Worm (Caenorhabditis elegans) whole organism, young adult: ENCODE measurements around the gene F35F10.13.

Source experiments
- B0019.2 ChIP-seq: fragments of 200-800 bp; sonication (Bioruptor generic); conservative IDR thresholded peaks from 2 replicates; pipeline ENCODE4 v1.3.6; 2022; ENCODE audit warnings: missing genetic modification reagents, missing genetic modification characterization, missing compliant biosample characterization
- F33H1.4 ChIP-seq: fragments of 200-800 bp; sonication (Bioruptor generic); IDR thresholded peaks from 2 replicates; pipeline ENCODE4 v1.3.6; 2022; ENCODE audit warnings: missing genetic modification reagents, missing genetic modification characterization, missing compliant biosample characterization
- F55B11.4 ChIP-seq: sonication (generic microtip); optimal IDR thresholded peaks from 2 replicates; lab custom pipeline; 2016; ENCODE audit warnings: missing compliant biosample characterization, missing genetic modification characterization, borderline replicate concordance; ENCODE audit not compliant: insufficient read depth
- K11D2.4 ChIP-seq: fragments of 200-800 bp; sonication (Bioruptor generic); IDR thresholded peaks from 2 replicates; pipeline ENCODE4 v1.3.6; 2022; ENCODE audit warnings: missing genetic modification reagents, missing genetic modification characterization, missing compliant biosample characterization
- Y53G8AR.9 ChIP-seq: fragments of 200-800 bp; sonication (Bioruptor generic); conservative IDR thresholded peaks from 2 replicates; pipeline ENCODE4 v1.3.6; 2022; ENCODE audit warnings: missing genetic modification reagents, missing genetic modification characterization, missing compliant biosample characterization
- atf-7 ChIP-seq: sonication (generic microtip); optimal IDR thresholded peaks from 2 replicates; lab custom pipeline; 2017; ENCODE audit warnings: mild to moderate bottlenecking, missing genetic modification characterization, missing compliant biosample characterization
- egrh-3 ChIP-seq: fragments of 200-800 bp; sonication (Bioruptor generic); IDR thresholded peaks from 2 replicates; pipeline ENCODE4 v1.3.6; 2022; ENCODE audit warnings: missing genetic modification reagents, missing genetic modification characterization, missing compliant biosample characterization
- nfya-1 ChIP-seq: sonication (generic microtip); optimal IDR thresholded peaks from 2 replicates; lab custom pipeline; 2017; ENCODE audit warnings: antibody characterized with exemption, missing compliant biosample characterization, missing genetic modification characterization, borderline replicate concordance; ENCODE audit not compliant: insufficient read depth
- pha-4 ChIP-seq: fragments of 150-350 bp; sonication (generic microtip); optimal IDR thresholded peaks from 2 replicates; lab custom pipeline; 2014; ENCODE audit warnings: missing biosample characterization, missing genetic modification reagents, missing genetic modification characterization
- rpc-1 ChIP-seq, 2 experiments: fragments of 150-350 bp in 1 of 2; sonication (generic microtip) in 1 of 2; optimal IDR thresholded peaks; 2 replicates each; lab custom pipeline; 2014 to 2018; ENCODE audit warnings: missing biosample characterization in 1 of 2, missing genetic modification characterization in 1 of 2, missing genetic modification reagents in 1 of 2, missing genotype in 1 of 2
- sdz-38 ChIP-seq: sonication (generic microtip); optimal IDR thresholded peaks from 2 replicates; lab custom pipeline; 2016; ENCODE audit warnings: missing genotype, missing genetic modification characterization, missing compliant biosample characterization
- snpc-4 ChIP-seq, 5 experiments: fragments of 150-350 bp in 1 of 5; sonication (generic microtip) in 4 of 5; optimal IDR thresholded peaks; 2 replicates each; lab custom pipeline; 2014 to 2018; ENCODE audit warnings: missing genetic modification characterization in 5 of 5, missing biosample characterization in 3 of 5, antibody characterized with exemption in 2 of 5, mild to moderate bottlenecking in 2 of 5, missing compliant biosample characterization in 2 of 5, missing genotype in 2 of 5, moderate library complexity in 2 of 5, missing genetic modification reagents in 1 of 5

DNA sequence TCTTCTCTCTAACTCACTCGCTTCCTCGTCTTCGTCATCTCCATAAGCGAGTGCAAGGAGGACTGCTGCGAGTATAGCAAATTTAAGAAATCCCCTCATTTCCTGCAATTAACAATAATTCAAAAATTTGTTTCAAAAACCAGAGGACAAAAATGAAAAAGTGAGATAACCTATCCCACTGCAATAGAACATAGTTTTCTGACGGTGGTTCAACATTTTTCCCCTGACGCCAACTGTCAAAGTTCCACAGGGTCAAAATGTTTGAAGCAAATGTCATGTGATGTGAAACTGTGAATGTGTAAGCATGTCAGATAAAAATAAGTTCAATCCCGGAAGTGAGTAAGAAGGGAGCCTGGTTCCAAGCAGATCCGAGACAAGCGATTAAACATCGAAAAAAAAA lies 49.5 kb downstream of the F35F10.13 start, which contains the start of gene T28A11.19:
- no peak for TF ChIP-seq rpc-1 (optimal IDR thresholded peaks at IDR 0.05; lab: Kevin White, UChicago)
- no peak for TF ChIP-seq rpc-1 (tag; optimal IDR thresholded peaks at IDR 0.05; lab: Kevin White, UChicago)
- TF ChIP-seq atf-7 (tag; lab: Kevin White, UChicago), result no peak
- TF ChIP-seq F55B11.4 (tag; lab: Kevin White, UChicago), result no peak
- no peak for TF ChIP-seq egrh-3 (GFP tag; lab: Robert Waterston, UW)
- no peak for TF ChIP-seq pha-4
- no peak for TF ChIP-seq K11D2.4
- TF ChIP-seq sdz-38 (tag; lab: Kevin White, UChicago), result no peak
- TF ChIP-seq snpc-4 (GFP tag; optimal IDR thresholded peaks at IDR 0.05; lab: Kevin White, UChicago), result no peak
- TF ChIP-seq snpc-4 (tag; optimal IDR thresholded peaks at IDR 0.05; lab: Kevin White, UChicago), result no peak
- no peak for TF ChIP-seq B0019.2 (GFP tag; lab: Robert Waterston, UW)
- TF ChIP-seq F33H1.4 (GFP tag; lab: Robert Waterston, UW), result no peak
- TF ChIP-seq Y53G8AR.9, result no peak
- TF ChIP-seq nfya-1 (tag; lab: Kevin White, UChicago), result no peak
